Worm (Caenorhabditis elegans) whole organism, L3 larva: ENCODE data around the gene M163.22.

Source experiments
- R02D3.7 ChIP-seq: fragments of 150-350 bp; optimal IDR thresholded peaks from 2 replicates; lab custom pipeline; 2014; ENCODE audit warnings: missing biosample characterization, missing genetic modification characterization
- aly-2 ChIP-seq: fragments of 150-350 bp; optimal IDR thresholded peaks from 2 replicates; lab custom pipeline; 2014; ENCODE audit warnings: missing biosample characterization, missing genetic modification characterization
- ceh-82 ChIP-seq: fragments of 150-350 bp; optimal IDR thresholded peaks from 2 replicates; lab custom pipeline; 2014; ENCODE audit warnings: missing biosample characterization, missing genetic modification characterization
- ceh-9 ChIP-seq: sonication (generic microtip); optimal IDR thresholded peaks from 2 replicates; lab custom pipeline; 2018; ENCODE audit warnings: missing biosample characterization, missing genetic modification characterization
- daf-12 ChIP-seq: fragments of 150-350 bp; optimal IDR thresholded peaks from 2 replicates; lab custom pipeline; 2014; ENCODE audit warnings: missing biosample characterization, missing genetic modification reagents, missing genetic modification characterization
- egl-27 ChIP-seq: sonication (generic microtip); optimal IDR thresholded peaks from 4 replicates; lab custom pipeline; 2017; ENCODE audit warnings: missing biosample characterization, missing genetic modification reagents, missing genetic modification characterization
- egl-5 ChIP-seq: fragments of 150-350 bp; optimal IDR thresholded peaks from 2 replicates; lab custom pipeline; 2017; ENCODE audit warnings: missing biosample characterization, missing genetic modification reagents, missing genetic modification characterization, inconsistent platforms
- elt-1 ChIP-seq: fragments of 150-350 bp; optimal IDR thresholded peaks from 2 replicates; lab custom pipeline; 2014; ENCODE audit warnings: missing biosample characterization, missing genetic modification characterization
- elt-2 ChIP-seq: sonication (generic microtip); optimal IDR thresholded peaks from 2 replicates; lab custom pipeline; 2016; ENCODE audit warnings: missing genetic modification reagents, mild to moderate bottlenecking, missing genetic modification characterization, missing compliant biosample characterization
- eor-1 ChIP-seq, 2 experiments: fragments of 150-350 bp; optimal IDR thresholded peaks; 2 replicates each; lab custom pipeline; 2014 to 2018; ENCODE audit warnings: missing biosample characterization in 2 of 2, missing genetic modification characterization in 2 of 2
- fkh-10 ChIP-seq: sonication (generic microtip); optimal IDR thresholded peaks from 2 replicates; lab custom pipeline; 2017; ENCODE audit warnings: missing biosample characterization, missing genetic modification reagents, missing genetic modification characterization
- fos-1 ChIP-seq: fragments of 150-350 bp; optimal IDR thresholded peaks from 2 replicates; lab custom pipeline; 2014; ENCODE audit warnings: missing biosample characterization, missing genetic modification characterization
- hmg-11 ChIP-seq: sonication (generic microtip); optimal IDR thresholded peaks from 2 replicates; lab custom pipeline; 2016; ENCODE audit warnings: missing genetic modification characterization, missing compliant biosample characterization
- jun-1 ChIP-seq: fragments of 150-350 bp; optimal IDR thresholded peaks from 2 replicates; lab custom pipeline; 2014; ENCODE audit warnings: missing biosample characterization, missing genetic modification reagents, missing genetic modification characterization
- lin-39 ChIP-seq: fragments of 150-350 bp; optimal IDR thresholded peaks from 2 replicates; lab custom pipeline; 2018; ENCODE audit warnings: missing biosample characterization, missing genetic modification reagents, missing genetic modification characterization
- lsy-12 ChIP-seq: sonication (generic microtip); optimal IDR thresholded peaks from 2 replicates; lab custom pipeline; 2016; ENCODE audit warnings: mild to moderate bottlenecking, missing genetic modification characterization, missing compliant biosample characterization
- mdl-1 ChIP-seq: fragments of 150-350 bp; optimal IDR thresholded peaks from 2 replicates; lab custom pipeline; 2014; ENCODE audit warnings: missing biosample characterization, missing genetic modification characterization
- mml-1 ChIP-seq: fragments of 150-350 bp; sonication (generic microtip); optimal IDR thresholded peaks from 3 replicates; lab custom pipeline; 2014; ENCODE audit warnings: missing biosample characterization, missing genetic modification characterization
- nfya-1 ChIP-seq: sonication (generic microtip); optimal IDR thresholded peaks from 2 replicates; lab custom pipeline; 2017; ENCODE audit warnings: missing genetic modification characterization, mild to moderate bottlenecking, missing compliant biosample characterization, antibody characterized with exemption, moderate library complexity; ENCODE audit not compliant: insufficient read depth
- nhr-12 ChIP-seq: fragments of 150-350 bp; optimal IDR thresholded peaks from 2 replicates; lab custom pipeline; 2014; ENCODE audit warnings: missing biosample characterization, missing genetic modification characterization
- nhr-237 ChIP-seq: fragments of 150-350 bp; optimal IDR thresholded peaks from 2 replicates; lab custom pipeline; 2014; ENCODE audit warnings: missing biosample characterization, missing genetic modification characterization
- nhr-25 ChIP-seq: sonication (generic microtip); optimal IDR thresholded peaks from 2 replicates; lab custom pipeline; 2017; ENCODE audit warnings: missing biosample characterization, missing genetic modification characterization
- nhr-76 ChIP-seq: fragments of 150-350 bp; sonication (generic microtip); optimal IDR thresholded peaks from 5 replicates; lab custom pipeline; 2014; ENCODE audit warnings: missing biosample characterization, missing genetic modification characterization
- pha-4 ChIP-seq: fragments of 150-350 bp; optimal IDR thresholded peaks from 2 replicates; lab custom pipeline; 2014; ENCODE audit warnings: missing biosample characterization, missing genetic modification reagents, missing genetic modification characterization
- pqm-1 ChIP-seq: fragments of 150-350 bp; optimal IDR thresholded peaks from 2 replicates; lab custom pipeline; 2017; ENCODE audit warnings: missing biosample characterization, missing genetic modification characterization, inconsistent platforms
- sea-2 ChIP-seq: fragments of 150-350 bp; sonication (generic microtip); optimal IDR thresholded peaks from 4 replicates; lab custom pipeline; 2014; ENCODE audit warnings: missing biosample characterization, missing genetic modification reagents, missing genetic modification characterization
- snpc-4 ChIP-seq: fragments of 150-350 bp; optimal IDR thresholded peaks from 2 replicates; lab custom pipeline; 2014; ENCODE audit warnings: missing biosample characterization, missing genetic modification characterization
- tbx-2 ChIP-seq: sonication (generic microtip); optimal IDR thresholded peaks from 2 replicates; lab custom pipeline; 2016; ENCODE audit warnings: mild to moderate bottlenecking, missing genetic modification characterization, missing compliant biosample characterization
- unc-39 ChIP-seq: sonication (generic microtip); optimal IDR thresholded peaks from 4 replicates; lab custom pipeline; 2017; ENCODE audit warnings: missing biosample characterization, missing genetic modification characterization
- zag-1 ChIP-seq: fragments of 150-350 bp; optimal IDR thresholded peaks from 2 replicates; lab custom pipeline; 2014; ENCODE audit warnings: missing biosample characterization, missing genetic modification characterization

Gene M163.22

DNA sequence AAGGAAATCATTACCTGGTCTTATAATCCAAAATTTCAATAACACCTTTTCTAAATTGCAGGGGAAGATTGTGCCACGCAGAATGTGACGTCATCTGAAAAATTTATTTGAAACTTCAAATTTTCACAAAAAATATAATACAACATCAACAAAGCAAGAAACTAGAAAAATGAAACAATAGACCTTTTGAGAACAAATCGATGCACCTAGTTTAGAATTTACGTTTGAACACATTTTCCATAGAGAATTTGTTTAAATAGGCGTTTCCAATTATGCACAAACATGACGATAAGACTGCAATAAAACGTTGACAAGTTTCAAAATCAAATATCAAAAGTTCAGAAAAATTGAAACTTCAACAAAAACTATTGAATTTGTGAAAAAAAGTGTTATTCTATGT lies 47.1 kb downstream of the M163.22 start, which contains the start of gene fbxa-141:
Gene fbxa-141 (minus strand): TSS at position 101 of the 400 bp plus-strand sequence.
- no peak for TF ChIP-seq fos-1 (tag; lab: Kevin White, UChicago)
- TF ChIP-seq jun-1 (tag; lab: Kevin White, UChicago) = no peak
- TF ChIP-seq ceh-9 (tag; lab: Kevin White, UChicago) = no peak
- TF ChIP-seq nhr-237 (tag; lab: Kevin White, UChicago) = no peak
- TF ChIP-seq mml-1 (tag; lab: Kevin White, UChicago) = no peak
- no peak for TF ChIP-seq ceh-82 (tag; lab: Kevin White, UChicago)
- TF ChIP-seq egl-27 (tag; lab: Kevin White, UChicago) = no peak
- TF ChIP-seq zag-1 (tag; lab: Kevin White, UChicago) = no peak
- TF ChIP-seq unc-39 (tag; lab: Kevin White, UChicago) = no peak
- no peak for TF ChIP-seq egl-5 (tag; lab: Kevin White, UChicago)
- TF ChIP-seq nhr-76 (tag; lab: Kevin White, UChicago) = no peak
- TF ChIP-seq tbx-2 = no peak
- TF ChIP-seq daf-12 (tag; lab: Kevin White, UChicago) = no peak
- no peak for TF ChIP-seq lin-39 (tag; lab: Kevin White, UChicago)
- no peak for TF ChIP-seq elt-1 (tag; lab: Kevin White, UChicago)
- TF ChIP-seq hmg-11 = no peak
- no peak for TF ChIP-seq eor-1 (tag; optimal IDR thresholded peaks at IDR 0.05; lab: Kevin White, UChicago)
- TF ChIP-seq mdl-1 (tag; lab: Kevin White, UChicago) = no peak
- TF ChIP-seq fkh-10 (GFP tag; lab: Kevin White, UChicago) = no peak
- no peak for TF ChIP-seq aly-2 (tag; lab: Kevin White, UChicago)

DNA sequence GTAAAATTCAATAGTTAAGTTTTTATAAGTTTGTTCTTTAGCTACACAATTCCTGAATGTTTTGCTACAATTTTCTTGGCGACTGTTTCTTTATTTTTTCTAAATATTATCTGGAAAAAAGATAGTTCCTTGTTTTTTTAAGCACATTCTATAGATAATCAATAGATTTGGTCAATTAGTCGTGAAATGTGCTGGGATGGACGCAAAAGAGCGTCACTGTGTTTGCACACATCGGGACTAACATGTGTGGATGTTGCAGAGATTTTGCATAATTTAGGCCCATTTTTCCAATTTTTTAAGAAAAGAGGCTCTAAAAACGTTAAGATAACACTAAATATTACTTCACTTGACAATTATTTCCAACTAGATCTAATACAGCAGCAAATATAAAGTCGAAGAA lies 47.8 kb downstream of the M163.22 start:
- TF ChIP-seq sea-2 = no peak
- peak; percentile 4 for TF ChIP-seq nfya-1 (tag; lab: Kevin White, UChicago)
- TF ChIP-seq egl-5 (tag; lab: Kevin White, UChicago) = peak; percentile 60
- TF ChIP-seq nhr-25 (tag; lab: Kevin White, UChicago) = no peak
- no peak for TF ChIP-seq elt-1 (tag; lab: Kevin White, UChicago)
- TF ChIP-seq pha-4 (tag; lab: Kevin White, UChicago) = peak; percentile 12
- peak; percentile 37 for TF ChIP-seq lin-39 (tag; lab: Kevin White, UChicago)
- TF ChIP-seq, all 47 proteins: peak for 4

DNA sequence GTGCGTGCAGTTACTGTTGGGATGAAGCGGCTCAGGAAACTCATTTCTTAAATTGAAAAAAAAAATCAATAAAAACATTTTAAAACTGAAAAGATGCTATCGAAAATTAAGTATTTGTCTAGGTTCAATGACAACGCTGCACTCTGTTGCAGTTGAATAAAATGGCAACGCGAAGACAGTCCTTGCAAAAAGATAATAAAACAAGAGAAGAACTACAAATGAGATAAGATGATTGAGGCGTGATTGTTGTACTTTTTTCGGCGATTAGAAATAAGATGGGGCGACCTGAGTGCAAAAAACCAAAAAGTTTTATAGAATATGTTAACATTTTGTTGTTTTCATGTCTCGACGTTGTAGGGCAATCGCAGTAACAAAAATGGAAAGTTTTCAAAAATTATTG lies 49.3 kb downstream of the M163.22 start, which contains the start of gene gcsh-1:
Gene gcsh-1 (minus strand): TSS at position 46 of the 400 bp plus-strand sequence.
- TF ChIP-seq ceh-9 (tag; lab: Kevin White, UChicago) = no peak
- TF ChIP-seq R02D3.7 (tag; lab: Kevin White, UChicago) = no peak
- TF ChIP-seq zag-1 (tag; lab: Kevin White, UChicago) = no peak
- TF ChIP-seq nfya-1 (tag; lab: Kevin White, UChicago) = no peak
- no peak for TF ChIP-seq snpc-4
- peak; percentile 45 for TF ChIP-seq pqm-1 (tag; lab: Kevin White, UChicago)
- no peak for TF ChIP-seq egl-27 (tag; lab: Kevin White, UChicago)
- TF ChIP-seq mml-1 (tag; lab: Kevin White, UChicago) = no peak
- no peak for TF ChIP-seq tbx-2
- no peak for TF ChIP-seq nhr-237 (tag; lab: Kevin White, UChicago)
- peak; percentile 62 for TF ChIP-seq elt-2 (tag; lab: Kevin White, UChicago)
- no peak for TF ChIP-seq sea-2
- no peak for TF ChIP-seq lsy-12
- no peak for TF ChIP-seq nhr-12 (tag; lab: Kevin White, UChicago)
